Comparison of ENCODE assay signal across 3 fruit fly cellular contexts in genomic region chr3R:12656946-12657566, dm6.
TF ChIP-seq lines count a peak whose summit lies in the region.

No protein-coding gene starts in this region.

- TF ChIP-seq CTCF in whole organism, embryonic (GFP tag; optimal IDR thresholded peaks at IDR 0.05; lab: Kevin White, UChicago) = no peak

TF ChIP-seq in whole organism, embryonic, 481 proteins besides CTCF, POLR2A, EP300 and RAD21 (continues in another document):
- TF ChIP-seq CG6813 (GFP tag; optimal IDR thresholded peaks at IDR 0.05; lab: Kevin White, UChicago) = peak; percentile 42
- peak; percentile 52 for TF ChIP-seq CG12071 (GFP tag; optimal IDR thresholded peaks at IDR 0.05; lab: Kevin White, UChicago)
- TF ChIP-seq CG13296 (GFP tag; optimal IDR thresholded peaks at IDR 0.05; lab: Kevin White, UChicago) = no peak
- peak; percentile 39 for TF ChIP-seq CG7839 (tag; optimal IDR thresholded peaks at IDR 0.05; lab: Kevin White, UChicago)
- TF ChIP-seq Atf6 (GFP tag; IDR thresholded peaks at IDR 0.05; lab: Robert Waterston, UW) = peak; percentile 38
- peak; percentile 71 for TF ChIP-seq CG9932 (GFP tag; IDR thresholded peaks at IDR 0.05; lab: Robert Waterston, UW)
- no peak for TF ChIP-seq peb (GFP tag; IDR thresholded peaks at IDR 0.05; lab: Robert Waterston, UW)
- TF ChIP-seq cwo (GFP tag; optimal IDR thresholded peaks at IDR 0.05; lab: Kevin White, UChicago) = no peak
- peak; percentile 0 for TF ChIP-seq gro (GFP tag; optimal IDR thresholded peaks at IDR 0.05; lab: Kevin White, UChicago)
- TF ChIP-seq CG16813 (GFP tag; IDR thresholded peaks at IDR 0.05; lab: Robert Waterston, UW; ENCODE audit: partially characterized antibody) = no peak
- no peak for TF ChIP-seq CG16779 (GFP tag; IDR thresholded peaks at IDR 0.05; lab: Robert Waterston, UW)
- TF ChIP-seq CG6765 (GFP tag; optimal IDR thresholded peaks at IDR 0.05; lab: Kevin White, UChicago) = peak; percentile 25
- peak; percentile 51 for TF ChIP-seq CG15514 (GFP tag; optimal IDR thresholded peaks at IDR 0.05; lab: Kevin White, UChicago)
- TF ChIP-seq CG12769 (tag; optimal IDR thresholded peaks at IDR 0.05; lab: Kevin White, UChicago) = peak; percentile 20
- peak; percentile 47; the same call in 1 of the 2 replicates for TF ChIP-seq al (GFP tag; IDR thresholded peaks at IDR 0.05; lab: Robert Waterston, UW)
- 0 out of 2 replicates have a peak, but pooled peaks have one; percentile 7 for TF ChIP-seq MBD-R2 (GFP tag; IDR thresholded peaks at IDR 0.05; lab: Robert Waterston, UW)
- no peak for TF ChIP-seq CG11560 (tag; IDR thresholded peaks at IDR 0.05; lab: Robert Waterston, UW)
- TF ChIP-seq CG6854 (GFP tag; optimal IDR thresholded peaks at IDR 0.05; lab: Kevin White, UChicago) = peak; percentile 28
- peak; percentile 53 for TF ChIP-seq Rfx (GFP tag; IDR thresholded peaks at IDR 0.05; lab: Robert Waterston, UW)
- TF ChIP-seq abd-A (tag; optimal IDR thresholded peaks at IDR 0.05; lab: Kevin White, UChicago) = peak; percentile 12
- peak; percentile 7 for TF ChIP-seq CG15011 (GFP tag; optimal IDR thresholded peaks at IDR 0.05; lab: Kevin White, UChicago)
- peak; percentile 54; the same call in 2 of the 3 replicates for TF ChIP-seq row (GFP tag; IDR thresholded peaks at IDR 0.05; lab: Robert Waterston, UW)
- TF ChIP-seq Dbx (GFP tag; IDR thresholded peaks at IDR 0.05; lab: Robert Waterston, UW) = 0 out of 3 replicates have a peak, but pooled peaks have one; percentile 24
- TF ChIP-seq CG4404 (GFP tag; IDR thresholded peaks at IDR 0.05; lab: Robert Waterston, UW) = no peak
- TF ChIP-seq PHDP (tag; optimal IDR thresholded peaks at IDR 0.05; lab: Kevin White, UChicago) = peak; percentile 16
- peak; percentile 12 for TF ChIP-seq CG12659 (GFP tag; optimal IDR thresholded peaks at IDR 0.05; lab: Kevin White, UChicago)
- peak; percentile 71 for TF ChIP-seq Med (GFP tag; lab: Kevin White, UChicago)
- TF ChIP-seq CG1602 (GFP tag; optimal IDR thresholded peaks at IDR 0.05; lab: Kevin White, UChicago) = no peak
- TF ChIP-seq CG8388 (GFP tag; optimal IDR thresholded peaks at IDR 0.05; lab: Kevin White, UChicago) = peak; percentile 55
- peak; percentile 10 for TF ChIP-seq CG10209 (GFP tag; optimal IDR thresholded peaks at IDR 0.05; lab: Kevin White, UChicago)

TF ChIP-seq in whole organism, prepupa, 60 proteins besides CTCF, POLR2A, EP300 and RAD21:
- TF ChIP-seq CG7368 (GFP tag; optimal IDR thresholded peaks at IDR 0.05; lab: Kevin White, UChicago) (no peak), CG6854 (GFP tag; optimal IDR thresholded peaks at IDR 0.05; lab: Kevin White, UChicago) (no peak), Sox15 (GFP tag; optimal IDR thresholded peaks at IDR 0.05; lab: Kevin White, UChicago) (no peak), dsx (GFP tag; optimal IDR thresholded peaks at IDR 0.05; lab: Kevin White, UChicago; ENCODE audit: poor library complexity, severe bottlenecking) (no peak), Eip75B (GFP tag; optimal IDR thresholded peaks at IDR 0.05; lab: Kevin White, UChicago) (no peak), Met (GFP tag; optimal IDR thresholded peaks at IDR 0.05; lab: Kevin White, UChicago) (no peak), Gug (GFP tag; IDR thresholded peaks at IDR 0.05; lab: Robert Waterston, UW) (no peak), Hr39 (GFP tag; optimal IDR thresholded peaks at IDR 0.05; lab: Kevin White, UChicago) (no peak), CG8319 (GFP tag; optimal IDR thresholded peaks at IDR 0.05; lab: Kevin White, UChicago) (no peak), CG15336 (GFP tag; IDR thresholded peaks at IDR 0.05; lab: Robert Waterston, UW) (no peak), OdsH (GFP tag; optimal IDR thresholded peaks at IDR 0.05; lab: Kevin White, UChicago) (no peak), fkh (GFP tag; optimal IDR thresholded peaks at IDR 0.05; lab: Kevin White, UChicago) (peak; percentile 63), achi (GFP tag; optimal IDR thresholded peaks at IDR 0.05; lab: Kevin White, UChicago) (no peak), CG10669 (GFP tag; optimal IDR thresholded peaks at IDR 0.05; lab: Kevin White, UChicago) (no peak), svp (GFP tag; lab: Kevin White, UChicago) (peak; percentile 12)
TF ChIP-seq in whole organism, prepupa: peak in this region for 2.

TF ChIP-seq in whole organism, wandering third instar larva, 38 proteins besides CTCF, POLR2A, EP300 and RAD21:
- TF ChIP-seq OdsH (GFP tag; optimal IDR thresholded peaks at IDR 0.05; lab: Kevin White, UChicago) (peak; percentile 4), fru (GFP tag; optimal IDR thresholded peaks at IDR 0.05; lab: Kevin White, UChicago) (no peak)

Comparison
In these comparisons a context has a peak if more than half of its experiments do, and no peak if none do; other contexts are left out.
1. Of the 7 proteins assayed by ChIP-seq in both whole organism, embryonic and whole organism, prepupa: peak only in whole organism, embryonic: CG6854; only in whole organism, prepupa: none; in both: none; in neither: 6.